Worm (Caenorhabditis elegans) whole organism, young adult: ENCODE measurements around the gene die-1.

Source experiments
- B0019.2 ChIP-seq: fragments of 200-800 bp; sonication (Bioruptor generic); conservative IDR thresholded peaks from 2 replicates; pipeline ENCODE4 v1.3.6; 2022; ENCODE audit warnings: missing genetic modification reagents, missing genetic modification characterization, missing compliant biosample characterization
- B0035.1 ChIP-seq: sonication (generic microtip); optimal IDR thresholded peaks from 2 replicates; lab custom pipeline; 2016; ENCODE audit warnings: missing genetic modification characterization, mild to moderate bottlenecking, missing compliant biosample characterization, missing genotype, missing genetic modification reagents
- C06A6.2 ChIP-seq: fragments of 200-800 bp; sonication (Bioruptor generic); conservative IDR thresholded peaks from 2 replicates; pipeline ENCODE4 v1.3.6; 2022; ENCODE audit warnings: missing genetic modification characterization, missing compliant biosample characterization
- C17E4.6 ChIP-seq: fragments of 200-800 bp; sonication (Bioruptor generic); IDR thresholded peaks from 2 replicates; pipeline ENCODE4 v1.3.6; 2022; ENCODE audit warnings: missing genetic modification reagents, missing genetic modification characterization, missing compliant biosample characterization
- F33H1.4 ChIP-seq: fragments of 200-800 bp; sonication (Bioruptor generic); IDR thresholded peaks from 2 replicates; pipeline ENCODE4 v1.3.6; 2022; ENCODE audit warnings: missing genetic modification reagents, missing genetic modification characterization, missing compliant biosample characterization
- F39B2.1 ChIP-seq: fragments of 200-800 bp; sonication (Bioruptor generic); IDR thresholded peaks from 2 replicates; pipeline ENCODE4 v1.3.6; 2022; ENCODE audit warnings: missing genetic modification reagents, missing genetic modification characterization, missing compliant biosample characterization
- F52B5.7 ChIP-seq: sonication (generic microtip); optimal IDR thresholded peaks from 2 replicates; lab custom pipeline; 2016; ENCODE audit warnings: mild to moderate bottlenecking, missing genetic modification characterization, missing compliant biosample characterization
- T07F8.4 ChIP-seq: sonication (generic microtip); optimal IDR thresholded peaks from 2 replicates; lab custom pipeline; 2016; ENCODE audit warnings: mild to moderate bottlenecking, missing genetic modification characterization, moderate library complexity, missing compliant biosample characterization
- Y56A3A.18 ChIP-seq: fragments of 200-800 bp; sonication (Bioruptor generic); IDR thresholded peaks from 2 replicates; pipeline ENCODE4 v1.3.6; 2022; ENCODE audit warnings: missing genetic modification reagents, missing genetic modification characterization, missing compliant biosample characterization
- Y79H2A.3 ChIP-seq: fragments of 200-800 bp; sonication (Bioruptor generic); conservative IDR thresholded peaks from 2 replicates; pipeline ENCODE4 v1.3.6; 2022; ENCODE audit warnings: missing genetic modification reagents, missing genetic modification characterization, missing compliant biosample characterization
- Y95B8A.8 ChIP-seq: fragments of 200-800 bp; sonication (Bioruptor generic); IDR thresholded peaks from 2 replicates; pipeline ENCODE4 v1.3.6; 2022; ENCODE audit warnings: missing genetic modification reagents, missing genetic modification characterization, missing compliant biosample characterization
- ZK185.1 ChIP-seq: sonication (generic microtip); optimal IDR thresholded peaks from 2 replicates; lab custom pipeline; 2016; ENCODE audit warnings: mild to moderate bottlenecking, missing genetic modification characterization, missing compliant biosample characterization; ENCODE audit not compliant: poor library complexity, severe bottlenecking
- ama-1 ChIP-seq, 3 experiments: fragments of 150-350 bp in 1 of 3; sonication (generic microtip) in 2 of 3; optimal IDR thresholded peaks; 2 replicates each; lab custom pipeline; 2014 to 2018; ENCODE audit warnings: missing biosample characterization in 2 of 3, missing genetic modification characterization in 2 of 3, missing genetic modification reagents in 2 of 3
- attf-5 ChIP-seq: fragments of 200-800 bp; sonication (Bioruptor generic); optimal IDR thresholded peaks from 2 replicates; lab custom pipeline; 2018; ENCODE audit warnings: mild to moderate bottlenecking, missing genetic modification characterization, missing compliant biosample characterization
- attf-6 ChIP-seq: fragments of 200-800 bp; sonication (Bioruptor generic); IDR thresholded peaks from 2 replicates; pipeline ENCODE4 v1.3.6; 2022; ENCODE audit warnings: missing genetic modification reagents, missing genetic modification characterization, missing compliant biosample characterization
- bed-1 ChIP-seq: fragments of 200-800 bp; sonication (Bioruptor generic); IDR thresholded peaks from 2 replicates; pipeline ENCODE4 v1.3.6; 2022; ENCODE audit warnings: missing genetic modification reagents, missing genetic modification characterization, missing compliant biosample characterization
- bed-2 ChIP-seq: fragments of 200-800 bp; sonication (Bioruptor generic); IDR thresholded peaks from 2 replicates; pipeline ENCODE4 v1.3.6; 2022; ENCODE audit warnings: missing genetic modification reagents, missing genetic modification characterization, missing compliant biosample characterization
- cebp-2 ChIP-seq: fragments of 200-800 bp; sonication (Bioruptor generic); IDR thresholded peaks from 2 replicates; pipeline ENCODE4 v1.3.6; 2022; ENCODE audit warnings: missing genetic modification characterization, missing compliant biosample characterization
- ceh-100 ChIP-seq: fragments of 200-800 bp; sonication (Bioruptor generic); IDR thresholded peaks from 2 replicates; pipeline ENCODE4 v1.3.6; 2022; ENCODE audit warnings: missing genetic modification reagents, missing genetic modification characterization, missing compliant biosample characterization
- ceh-27 ChIP-seq: fragments of 200-800 bp; sonication (Bioruptor generic); optimal IDR thresholded peaks from 2 replicates; lab custom pipeline; 2018; ENCODE audit warnings: mild to moderate bottlenecking, missing genetic modification characterization, moderate library complexity, missing compliant biosample characterization
- ceh-40 ChIP-seq: fragments of 200-800 bp; sonication (Bioruptor generic); IDR thresholded peaks from 2 replicates; pipeline ENCODE4 v1.3.6; 2022; ENCODE audit warnings: missing genetic modification characterization, missing compliant biosample characterization
- ceh-79 ChIP-seq: sonication (generic microtip); optimal IDR thresholded peaks from 2 replicates; lab custom pipeline; 2017; ENCODE audit warnings: mild to moderate bottlenecking, missing genetic modification characterization, missing compliant biosample characterization
- chd-7 ChIP-seq: sonication (generic microtip); optimal IDR thresholded peaks from 2 replicates; lab custom pipeline; 2016; ENCODE audit warnings: mild to moderate bottlenecking, missing genetic modification characterization, moderate library complexity, missing compliant biosample characterization
- efl-1 ChIP-seq: fragments of 150-350 bp; optimal IDR thresholded peaks from 2 replicates; lab custom pipeline; 2014; ENCODE audit warnings: missing biosample characterization, missing genetic modification reagents, missing genetic modification characterization
- egl-44 ChIP-seq: fragments of 200-800 bp; sonication (Bioruptor generic); IDR thresholded peaks from 2 replicates; pipeline ENCODE4 v1.3.6; 2022; ENCODE audit warnings: missing genetic modification reagents, missing genetic modification characterization, missing compliant biosample characterization
- ekl-4 ChIP-seq: fragments of 200-800 bp; sonication (Bioruptor generic); IDR thresholded peaks from 2 replicates; pipeline ENCODE4 v1.3.6; 2022; ENCODE audit warnings: missing genetic modification reagents, missing genetic modification characterization, missing compliant biosample characterization
- hmg-1.2 ChIP-seq: fragments of 200-800 bp; sonication (Bioruptor generic); IDR thresholded peaks from 2 replicates; pipeline ENCODE4 v1.3.6; 2022; ENCODE audit warnings: missing genetic modification reagents, missing genetic modification characterization, missing compliant biosample characterization
- lin-26 ChIP-seq: fragments of 200-800 bp; sonication (Bioruptor generic); IDR thresholded peaks from 2 replicates; pipeline ENCODE4 v1.3.6; 2022; ENCODE audit warnings: missing genetic modification reagents, missing genetic modification characterization, missing compliant biosample characterization
- lir-1 ChIP-seq: fragments of 200-800 bp; sonication (Bioruptor generic); conservative IDR thresholded peaks from 2 replicates; pipeline ENCODE4 v1.3.6; 2022; ENCODE audit warnings: missing genetic modification reagents, missing genetic modification characterization, missing compliant biosample characterization
- lsl-1 ChIP-seq: fragments of 200-800 bp; sonication (Bioruptor generic); optimal IDR thresholded peaks from 2 replicates; lab custom pipeline; 2018; ENCODE audit warnings: mild to moderate bottlenecking, missing genetic modification characterization, moderate library complexity, missing compliant biosample characterization
- madf-10 ChIP-seq: sonication (generic microtip); optimal IDR thresholded peaks from 2 replicates; lab custom pipeline; 2016; ENCODE audit warnings: mild to moderate bottlenecking, missing genetic modification characterization, missing compliant biosample characterization
- madf-8 ChIP-seq: fragments of 200-800 bp; sonication (Bioruptor generic); conservative IDR thresholded peaks from 2 replicates; pipeline ENCODE4 v1.3.6; 2022; ENCODE audit warnings: missing genetic modification reagents, missing genetic modification characterization, missing compliant biosample characterization
- mcd-1 ChIP-seq: fragments of 200-800 bp; sonication (Bioruptor generic); IDR thresholded peaks from 2 replicates; pipeline ENCODE4 v1.3.6; 2022; ENCODE audit warnings: missing genetic modification reagents, missing genetic modification characterization, missing compliant biosample characterization
- mel-28 ChIP-seq: sonication (generic microtip); optimal IDR thresholded peaks from 2 replicates; lab custom pipeline; 2016; ENCODE audit warnings: borderline replicate concordance, mild to moderate bottlenecking, missing genetic modification characterization, missing compliant biosample characterization
- nfya-1 ChIP-seq: sonication (generic microtip); optimal IDR thresholded peaks from 2 replicates; lab custom pipeline; 2017; ENCODE audit warnings: antibody characterized with exemption, missing compliant biosample characterization, missing genetic modification characterization, borderline replicate concordance; ENCODE audit not compliant: insufficient read depth
- nfyb-1 ChIP-seq: fragments of 200-800 bp; sonication (Bioruptor generic); IDR thresholded peaks from 2 replicates; pipeline ENCODE4 v1.3.6; 2022; ENCODE audit warnings: missing genetic modification reagents, missing genetic modification characterization, missing compliant biosample characterization
- nhr-120 ChIP-seq: fragments of 200-800 bp; sonication (Bioruptor generic); IDR thresholded peaks from 2 replicates; pipeline ENCODE4 v1.3.6; 2022; ENCODE audit warnings: missing genetic modification characterization, missing compliant biosample characterization
- nhr-179 ChIP-seq: sonication (generic microtip); optimal IDR thresholded peaks from 2 replicates; lab custom pipeline; 2016; ENCODE audit warnings: mild to moderate bottlenecking, missing genetic modification characterization, missing compliant biosample characterization
- nhr-80 ChIP-seq: sonication (generic microtip); optimal IDR thresholded peaks from 2 replicates; lab custom pipeline; 2016; ENCODE audit warnings: missing genetic modification characterization, missing compliant biosample characterization
- rcor-1 ChIP-seq: fragments of 200-800 bp; sonication (Bioruptor generic); IDR thresholded peaks from 2 replicates; pipeline ENCODE4 v1.3.6; 2022; ENCODE audit warnings: missing genetic modification reagents, missing genetic modification characterization, missing compliant biosample characterization
- sea-2 ChIP-seq: fragments of 200-800 bp; sonication (Bioruptor generic); IDR thresholded peaks from 2 replicates; pipeline ENCODE4 v1.3.6; 2022; ENCODE audit warnings: missing genetic modification characterization, missing compliant biosample characterization
- somi-1 ChIP-seq: fragments of 200-800 bp; sonication (Bioruptor generic); optimal IDR thresholded peaks from 2 replicates; lab custom pipeline; 2018; ENCODE audit warnings: mild to moderate bottlenecking, missing genetic modification characterization, missing compliant biosample characterization
- tbp1 ChIP-seq: fragments of 200-800 bp; sonication (Bioruptor generic); optimal IDR thresholded peaks from 2 replicates; lab custom pipeline; 2018; ENCODE audit warnings: mild to moderate bottlenecking, missing genetic modification characterization, missing compliant biosample characterization
- ztf-25 ChIP-seq: fragments of 200-800 bp; sonication (Bioruptor generic); IDR thresholded peaks from 2 replicates; pipeline ENCODE4 v1.3.6; 2022; ENCODE audit warnings: missing genetic modification reagents, missing genetic modification characterization, missing compliant biosample characterization
- ztf-26 ChIP-seq: sonication (generic microtip); optimal IDR thresholded peaks from 2 replicates; lab custom pipeline; 2017; ENCODE audit warnings: missing genetic modification characterization, missing compliant biosample characterization
- ztf-28 ChIP-seq: fragments of 200-800 bp; sonication (Bioruptor generic); IDR thresholded peaks from 2 replicates; pipeline ENCODE4 v1.3.6; 2022; ENCODE audit warnings: missing genetic modification reagents, missing genetic modification characterization, missing compliant biosample characterization

die-1 gene

DNA sequence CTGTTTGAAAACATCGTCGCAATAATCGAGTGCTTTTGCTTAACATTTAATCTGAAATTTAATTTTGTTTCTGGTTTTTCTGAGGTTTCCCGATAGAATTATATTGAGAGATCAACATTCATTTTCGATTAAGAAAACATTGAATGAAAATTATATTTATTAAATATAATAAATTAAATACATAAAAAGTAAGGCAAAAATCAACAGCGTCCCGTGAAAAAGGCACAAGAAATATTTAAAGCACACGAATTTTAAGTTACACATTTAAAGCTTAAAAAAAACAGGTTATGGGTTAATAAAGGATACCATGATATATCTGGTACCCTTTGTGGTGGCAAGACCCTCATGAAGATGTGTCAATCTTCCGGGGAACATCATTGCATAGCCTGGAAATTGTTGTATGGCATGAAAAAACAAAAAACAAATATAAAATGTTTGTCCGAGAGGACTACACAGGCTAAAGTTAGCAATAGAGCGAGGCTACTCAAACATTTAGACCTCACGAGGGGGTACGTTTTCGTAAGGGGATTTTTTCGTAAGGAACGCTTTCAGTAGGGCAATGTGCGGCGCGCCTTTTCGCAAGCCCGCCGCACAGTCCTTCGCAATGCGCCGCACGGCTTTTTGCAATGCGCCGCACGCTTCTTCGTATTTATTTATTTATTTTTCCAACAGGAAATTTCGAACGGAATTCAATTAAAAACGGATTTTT is 34.4 kb downstream of the die-1 start, which contains the start of gene mtcu-2 (continued):
- TF ChIP-seq nfyb-1 (GFP tag; lab: Robert Waterston, UW) (peak; percentile 98), lir-1 (GFP tag; lab: Robert Waterston, UW) (peak; percentile 88), madf-8 (GFP tag; lab: Robert Waterston, UW) (peak; percentile 91), F33H1.4 (peak; percentile 88), C06A6.2 (peak; percentile 100), ztf-25 (GFP tag; lab: Robert Waterston, UW) (peak; percentile 100), ekl-4 (GFP tag; lab: Robert Waterston, UW) (peak; percentile 99), mcd-1 (peak; percentile 100), chd-7 (tag; lab: Kevin White, UChicago) (peak; percentile 34), ceh-40 (GFP tag; lab: Robert Waterston, UW) (peak; percentile 73; the same call in 1 of the 2 replicates), nhr-120 (GFP tag; lab: Robert Waterston, UW) (0 out of 2 replicates have a peak, but pooled peaks have one; percentile 57), ztf-26 (tag; lab: Kevin White, UChicago) (peak; percentile 65), ztf-28 (GFP tag; lab: Robert Waterston, UW) (peak; percentile 99), nhr-80 (tag; lab: Kevin White, UChicago) (peak; percentile 46), lsl-1 (GFP tag; lab: Kevin White, UChicago) (peak; percentile 63), hmg-1.2 (peak; percentile 93), rcor-1 (GFP tag; lab: Robert Waterston, UW) (peak; percentile 98), cebp-2 (GFP tag; lab: Robert Waterston, UW) (peak; percentile 92), attf-6 (GFP tag; lab: Robert Waterston, UW) (peak; percentile 88), ceh-100 (GFP tag; lab: Robert Waterston, UW) (peak; percentile 100), bed-1 (GFP tag; lab: Robert Waterston, UW) (0 out of 2 replicates have a peak, but pooled peaks have one; percentile 85), Y79H2A.3 (GFP tag; lab: Robert Waterston, UW) (peak; percentile 99), B0019.2 (GFP tag; lab: Robert Waterston, UW) (peak; percentile 96), Y95B8A.8 (peak; percentile 99), C17E4.6 (GFP tag; lab: Robert Waterston, UW) (peak; percentile 99), F39B2.1 (GFP tag; lab: Robert Waterston, UW) (peak; percentile 80), egl-44 (GFP tag; lab: Robert Waterston, UW) (peak; percentile 98), lin-26 (peak; percentile 91), F52B5.7 (tag; lab: Kevin White, UChicago) (peak; percentile 28), madf-10 (tag; lab: Kevin White, UChicago) (peak; percentile 62)

DNA sequence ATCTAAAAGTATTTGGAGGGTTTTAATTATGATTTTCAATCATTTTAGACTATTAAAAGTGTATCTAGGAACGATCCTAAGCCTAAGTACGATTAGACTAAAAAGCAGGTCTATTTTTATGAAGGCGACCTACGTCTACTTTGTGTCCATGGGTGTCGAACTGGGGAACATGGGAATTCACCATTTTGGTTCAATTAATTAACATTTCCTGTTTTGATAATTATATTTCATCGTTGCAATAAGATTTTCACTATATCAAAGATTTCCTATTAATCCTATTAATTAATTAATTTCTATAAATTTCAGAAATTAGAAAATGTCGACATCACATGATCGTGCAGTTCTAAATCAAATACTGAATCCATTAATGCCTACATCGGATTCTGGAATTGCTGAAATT is 37.8 kb downstream of the die-1 start, which contains the start of gene ttc-36:
ttc-36 (plus strand) TSS at position 301 of the 400 bp plus-strand sequence.
- TF ChIP-seq sea-2 (GFP tag; lab: Robert Waterston, UW), result no peak
- no peak for TF ChIP-seq efl-1

DNA sequence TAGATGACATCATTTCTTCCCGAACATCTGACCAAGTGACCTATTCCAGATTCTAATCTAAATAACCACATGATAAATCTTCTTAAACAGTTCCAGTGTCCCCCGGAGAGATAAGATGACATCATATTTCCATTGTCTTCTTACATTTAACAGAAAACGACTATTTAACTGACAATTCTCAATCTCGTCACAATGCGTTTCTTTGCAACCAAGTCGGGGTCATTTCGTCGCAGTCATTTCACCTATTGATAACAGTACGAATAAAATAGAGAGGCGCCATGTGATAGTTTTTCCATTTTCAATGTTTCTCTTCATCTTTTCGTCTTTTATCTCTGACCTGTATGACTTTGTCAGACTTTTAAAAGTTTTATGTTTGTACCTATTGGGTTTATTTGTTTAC is 38.7 kb downstream of the die-1 start:
- TF ChIP-seq nhr-179 (no peak), ceh-40 (GFP tag; lab: Robert Waterston, UW) (no peak), B0035.1 (tag; lab: Kevin White, UChicago) (no peak), ZK185.1 (no peak), nfya-1 (tag; lab: Kevin White, UChicago) (no peak), F52B5.7 (tag; lab: Kevin White, UChicago) (no peak), somi-1 (GFP tag; lab: Kevin White, UChicago) (peak; percentile 12), Y56A3A.18 (GFP tag; lab: Robert Waterston, UW) (no peak), mcd-1 (no peak), ceh-27 (GFP tag; lab: Kevin White, UChicago) (no peak), mel-28 (tag; lab: Kevin White, UChicago) (no peak), tbp1 (GFP tag; lab: Kevin White, UChicago) (peak; percentile 5), T07F8.4 (no peak), ama-1 (optimal IDR thresholded peaks at IDR 0.05; lab: Kevin White, UChicago) (no peak), ama-1 (GFP tag; optimal IDR thresholded peaks at IDR 0.05; lab: Kevin White, UChicago) (no peak), bed-2 (GFP tag; lab: Robert Waterston, UW) (no peak), attf-5 (GFP tag; lab: Kevin White, UChicago) (peak; percentile 52), ceh-79 (tag; lab: Kevin White, UChicago) (no peak)
